Fruit fly (Drosophila melanogaster) whole organism, embryonic: ENCODE measurements around the gene MTPAP.

Experiments
- Adf1 ChIP-seq: fragments of 200-800 bp; sonication (Bioruptor generic); IDR thresholded peaks from 2 replicates; pipeline ENCODE4 v1.3.6; 2022; ENCODE audit warnings: missing biosample characterization, missing genetic modification characterization
- Antp ChIP-seq: fragments of 200-800 bp; sonication (Bioruptor generic); optimal IDR thresholded peaks from 3 replicates; lab custom pipeline; 2016; ENCODE audit warnings: missing biosample characterization, missing genetic modification characterization
- Atf-2 ChIP-seq: fragments of 200-800 bp; sonication (Bioruptor generic); optimal IDR thresholded peaks from 2 replicates; lab custom pipeline; 2016; ENCODE audit warnings: missing biosample characterization, missing genetic modification characterization
- B-H1 ChIP-seq: fragments of 200-800 bp; sonication (Bioruptor generic); IDR thresholded peaks from 3 replicates; pipeline ENCODE4 v1.3.6; 2022; ENCODE audit warnings: missing biosample characterization, missing genetic modification characterization
- Bgb ChIP-seq: fragments of 200-800 bp; sonication (Bioruptor generic); IDR thresholded peaks from 2 replicates; pipeline ENCODE4 v1.3.6; 2022; ENCODE audit warnings: missing biosample characterization, missing genetic modification characterization; ENCODE audit not compliant: partially characterized antibody
- BtbVII ChIP-seq: fragments of 200-800 bp; sonication (Bioruptor generic); optimal IDR thresholded peaks from 3 replicates; lab custom pipeline; 2017; ENCODE audit warnings: missing biosample characterization, mild to moderate bottlenecking, missing genetic modification characterization
- CG10543 ChIP-seq: fragments of 200-800 bp; sonication (Bioruptor generic); optimal IDR thresholded peaks from 3 replicates; lab custom pipeline; 2017; ENCODE audit warnings: missing biosample characterization, mild to moderate bottlenecking, missing genetic modification characterization, moderate library complexity
- CG12769 ChIP-seq: fragments of 200-800 bp; sonication (Bioruptor generic); optimal IDR thresholded peaks from 2 replicates; lab custom pipeline; 2019; ENCODE audit warnings: missing biosample characterization, mild to moderate bottlenecking, missing genetic modification characterization, moderate library complexity
- CG13287 ChIP-seq: fragments of 200-800 bp; sonication (Bioruptor generic); IDR thresholded peaks from 2 replicates; pipeline ENCODE4 v1.3.6; 2022; ENCODE audit warnings: missing biosample characterization, missing genetic modification characterization; ENCODE audit not compliant: partially characterized antibody
- CG13296 ChIP-seq: fragments of 200-800 bp; sonication (Bioruptor generic); optimal IDR thresholded peaks from 3 replicates; lab custom pipeline; 2018; ENCODE audit warnings: missing biosample characterization, mild to moderate bottlenecking, missing genetic modification characterization
- CG13775 ChIP-seq: fragments of 200-800 bp; sonication (Bioruptor generic); optimal IDR thresholded peaks from 3 replicates; lab custom pipeline; 2017; ENCODE audit warnings: missing biosample characterization, mild to moderate bottlenecking, missing genetic modification characterization
- CG13894 ChIP-seq: fragments of 200-800 bp; sonication (Bioruptor generic); optimal IDR thresholded peaks from 3 replicates; lab custom pipeline; 2018; ENCODE audit warnings: missing biosample characterization, mild to moderate bottlenecking, missing genetic modification characterization, moderate library complexity
- CG15514 ChIP-seq: fragments of 200-800 bp; sonication (Bioruptor generic); optimal IDR thresholded peaks from 3 replicates; lab custom pipeline; 2017; ENCODE audit warnings: missing biosample characterization, missing genetic modification characterization, mild to moderate bottlenecking, moderate library complexity, missing genetic modification reagents
- CG2199 ChIP-seq: fragments of 200-800 bp; sonication (Bioruptor generic); IDR thresholded peaks from 3 replicates; pipeline ENCODE4 v1.3.6; 2022; ENCODE audit warnings: missing biosample characterization, missing genetic modification characterization
- CG30403 ChIP-seq: fragments of 200-800 bp; sonication (Bioruptor generic); optimal IDR thresholded peaks from 3 replicates; lab custom pipeline; 2016; ENCODE audit warnings: missing biosample characterization, missing genetic modification characterization
- CG3065 ChIP-seq: fragments of 200-800 bp; sonication (Bioruptor generic); optimal IDR thresholded peaks from 2 replicates; lab custom pipeline; 2016; ENCODE audit warnings: missing biosample characterization, missing genetic modification characterization
- CG34224 ChIP-seq: fragments of 200-800 bp; sonication (Bioruptor generic); IDR thresholded peaks from 3 replicates; pipeline ENCODE4 v1.3.6; 2022; ENCODE audit warnings: missing biosample characterization, missing genetic modification characterization; ENCODE audit not compliant: partially characterized antibody
- CG34376 ChIP-seq: fragments of 200-800 bp; sonication (Bioruptor generic); optimal IDR thresholded peaks from 2 replicates; lab custom pipeline; 2018; ENCODE audit warnings: missing biosample characterization, mild to moderate bottlenecking, missing genetic modification characterization
- CG3847 ChIP-seq: fragments of 200-800 bp; sonication (Bioruptor generic); IDR thresholded peaks from 2 replicates; pipeline ENCODE4 v1.3.6; 2022; ENCODE audit warnings: missing biosample characterization, missing genetic modification characterization
- CG42726 ChIP-seq: fragments of 200-800 bp; sonication (Bioruptor generic); IDR thresholded peaks from 2 replicates; pipeline ENCODE4 v1.3.6; 2022; ENCODE audit warnings: missing biosample characterization, missing genetic modification characterization; ENCODE audit not compliant: partially characterized antibody
- CG4854 ChIP-seq: fragments of 200-800 bp; sonication (Bioruptor generic); optimal IDR thresholded peaks from 2 replicates; lab custom pipeline; 2016; ENCODE audit warnings: missing biosample characterization, missing genetic modification characterization, inconsistent platforms
- CG7839 ChIP-seq: fragments of 200-800 bp; sonication (Bioruptor generic); optimal IDR thresholded peaks from 3 replicates; lab custom pipeline; 2018; ENCODE audit warnings: missing biosample characterization, mild to moderate bottlenecking, missing genetic modification characterization, moderate library complexity
- CG9215 ChIP-seq: fragments of 200-800 bp; sonication (Bioruptor generic); IDR thresholded peaks from 2 replicates; pipeline ENCODE4 v1.3.6; 2022; ENCODE audit warnings: missing biosample characterization, missing genetic modification characterization
- Deaf1 ChIP-seq: fragments of 200-800 bp; optimal IDR thresholded peaks from 3 replicates; lab custom pipeline; 2019; ENCODE audit warnings: missing biosample characterization, mild to moderate bottlenecking, missing genetic modification characterization, moderate library complexity
- Doc3 ChIP-seq: fragments of 200-800 bp; sonication (Bioruptor generic); IDR thresholded peaks from 3 replicates; pipeline ENCODE4 v1.3.6; 2022; ENCODE audit warnings: missing biosample characterization, missing genetic modification characterization; ENCODE audit not compliant: partially characterized antibody
- Hey ChIP-seq: fragments of 200-800 bp; sonication (Bioruptor generic); optimal IDR thresholded peaks from 3 replicates; lab custom pipeline; 2018; ENCODE audit warnings: missing biosample characterization, mild to moderate bottlenecking, missing genetic modification characterization
- Hr78 ChIP-seq, 2 experiments: fragments of 200-800 bp in 1 of 2; fragments of >200 bp in 1 of 2; sonication (Bioruptor generic) in 1 of 2; optimal IDR thresholded peaks; 2 replicates each; lab custom pipeline; 2017 to 2019; ENCODE audit warnings: missing biosample characterization in 2 of 2, missing genetic modification characterization in 2 of 2, mild to moderate bottlenecking in 1 of 2, moderate library complexity in 1 of 2
- Hsf ChIP-seq: fragments of 200-800 bp; sonication (Bioruptor generic); optimal IDR thresholded peaks from 3 replicates; lab custom pipeline; 2016; ENCODE audit warnings: missing biosample characterization, missing genetic modification characterization
- MESR4 ChIP-seq: fragments of 200-800 bp; sonication (Bioruptor generic); optimal IDR thresholded peaks from 2 replicates; lab custom pipeline; 2018; ENCODE audit warnings: missing biosample characterization, mild to moderate bottlenecking, missing genetic modification characterization, moderate library complexity
- Mad ChIP-seq: fragments of 200-800 bp; sonication (Bioruptor generic); optimal IDR thresholded peaks from 2 replicates; lab custom pipeline; 2016; ENCODE audit warnings: missing biosample characterization, missing genetic modification characterization
- Med ChIP-seq: fragments of 200-800 bp; sonication (Bioruptor generic); peaks from one replicate; lab custom pipeline; 2016; ENCODE audit warnings: missing biosample characterization, missing genetic modification characterization, mild to moderate bottlenecking, inconsistent platforms, moderate library complexity
- NC2β ChIP-seq: fragments of 200-800 bp; sonication (Bioruptor generic); optimal IDR thresholded peaks from 2 replicates; lab custom pipeline; 2016; ENCODE audit warnings: missing biosample characterization, missing genetic modification characterization
- Sry-δ ChIP-seq: fragments of 200-800 bp; sonication (Bioruptor generic); optimal IDR thresholded peaks from 2 replicates; lab custom pipeline; 2016; ENCODE audit warnings: missing biosample characterization, missing genetic modification characterization
- Ssrp ChIP-seq: fragments of 200-800 bp; sonication (Bioruptor generic); optimal IDR thresholded peaks from 2 replicates; lab custom pipeline; 2018; ENCODE audit warnings: missing biosample characterization, mild to moderate bottlenecking, missing genetic modification characterization, moderate library complexity
- al ChIP-seq: fragments of 200-800 bp; sonication (Bioruptor generic); IDR thresholded peaks from 2 replicates; pipeline ENCODE4 v1.3.6; 2022; ENCODE audit warnings: missing biosample characterization, missing genetic modification characterization
- bowl ChIP-seq: fragments of 200-800 bp; sonication (Bioruptor generic); IDR thresholded peaks from 2 replicates; pipeline ENCODE4 v1.3.6; 2022; ENCODE audit warnings: missing biosample characterization, missing genetic modification characterization
- chinmo ChIP-seq: fragments of 200-800 bp; sonication (Bioruptor generic); IDR thresholded peaks from 4 replicates; pipeline ENCODE4 v1.3.6; 2022; ENCODE audit warnings: missing biosample characterization, missing genetic modification characterization; ENCODE audit not compliant: partially characterized antibody
- eve ChIP-seq, 2 experiments: fragments of >200 bp; optimal IDR thresholded peaks; 2 replicates each; lab custom pipeline; 2017; ENCODE audit warnings: missing biosample characterization in 2 of 2, missing genetic modification characterization in 2 of 2
- gem ChIP-seq: fragments of 200-800 bp; sonication (Bioruptor generic); optimal IDR thresholded peaks from 2 replicates; lab custom pipeline; 2019; ENCODE audit warnings: missing biosample characterization, mild to moderate bottlenecking, missing genetic modification characterization, moderate library complexity
- ham ChIP-seq: fragments of 200-800 bp; sonication (Bioruptor generic); IDR thresholded peaks from 2 replicates; pipeline ENCODE4 v1.3.6; 2022; ENCODE audit warnings: missing biosample characterization, missing genetic modification characterization
- hkb ChIP-seq, 2 experiments: fragments of 200-800 bp in 1 of 2; fragments of >200 bp in 1 of 2; sonication (Bioruptor generic) in 1 of 2; IDR thresholded peaks in 1 of 2; optimal IDR thresholded peaks in 1 of 2; 2 replicates each; pipeline versions ENCODE4 v1.3.6 to Lab custom; 2017 to 2022; ENCODE audit warnings: missing biosample characterization in 1 of 2, missing genetic modification characterization in 1 of 2
- kni ChIP-seq: fragments of 200-800 bp; sonication (Bioruptor generic); optimal IDR thresholded peaks from 3 replicates; lab custom pipeline; 2017; ENCODE audit warnings: mild to moderate bottlenecking, missing biosample characterization, missing genetic modification reagents, missing genetic modification characterization
- p53 ChIP-seq: fragments of 200-800 bp; sonication (Bioruptor generic); optimal IDR thresholded peaks from 2 replicates; lab custom pipeline; 2016; ENCODE audit warnings: missing biosample characterization, missing genetic modification characterization
- pzg ChIP-seq: fragments of 200-800 bp; sonication (Bioruptor generic); optimal IDR thresholded peaks from 3 replicates; lab custom pipeline; 2018; ENCODE audit warnings: missing biosample characterization, mild to moderate bottlenecking, missing genetic modification characterization, moderate library complexity
- run ChIP-seq: fragments of 200-800 bp; sonication (Bioruptor generic); optimal IDR thresholded peaks from 3 replicates; lab custom pipeline; 2018; ENCODE audit warnings: missing biosample characterization, mild to moderate bottlenecking, missing genetic modification characterization
- sc ChIP-seq, 3 experiments: fragments of >200 bp in 2 of 3; fragments of 200-800 bp in 1 of 3; sonication (Bioruptor generic) in 1 of 3; optimal IDR thresholded peaks; 2 replicates in 2 of 3; 3 replicates in 1 of 3; lab custom pipeline; 2017; ENCODE audit warnings: mild to moderate bottlenecking in 1 of 3, missing biosample characterization in 1 of 3, missing genetic modification characterization in 1 of 3, missing genetic modification reagents in 1 of 3
- slou ChIP-seq: fragments of 200-800 bp; sonication (Bioruptor generic); optimal IDR thresholded peaks from 3 replicates; lab custom pipeline; 2016; ENCODE audit warnings: missing biosample characterization, missing genetic modification characterization
- tna ChIP-seq: fragments of 200-800 bp; sonication (Bioruptor generic); IDR thresholded peaks from 2 replicates; pipeline ENCODE4 v1.3.6; 2022; ENCODE audit warnings: missing biosample characterization, missing genetic modification characterization; ENCODE audit not compliant: partially characterized antibody
- vvl ChIP-seq: fragments of 200-800 bp; sonication (Bioruptor generic); IDR thresholded peaks from 2 replicates; pipeline ENCODE4 v1.3.6; 2022; ENCODE audit warnings: missing biosample characterization, missing genetic modification characterization

MTPAP gene

DNA sequence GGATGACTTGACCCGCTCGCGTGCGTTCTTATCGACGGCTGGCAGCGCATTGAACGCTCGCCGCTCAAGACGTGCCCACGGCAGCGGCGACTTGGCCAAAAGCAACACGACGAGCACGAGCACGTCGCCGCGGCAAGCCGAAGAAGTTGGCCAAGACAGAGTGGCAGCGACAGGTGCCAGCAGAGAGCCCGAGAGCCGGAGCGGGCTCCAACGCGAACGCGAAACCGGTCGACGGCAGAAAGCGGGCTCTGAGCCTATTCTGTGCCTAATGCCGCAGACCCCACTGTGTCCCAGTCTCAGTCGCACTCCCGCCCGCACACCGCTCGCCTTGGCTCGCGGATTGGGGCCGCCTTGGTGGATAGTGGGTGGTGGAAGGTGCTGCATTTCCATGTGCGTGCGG is 40.7 kb downstream of the MTPAP start (continued):
- TF ChIP-seq sc (optimal IDR thresholded peaks at IDR 0.05; lab: Kevin White, UChicago) (no peak), sc (GFP tag; optimal IDR thresholded peaks at IDR 0.05; lab: Kevin White, UChicago) (no peak), MESR4 (GFP tag; lab: Kevin White, UChicago) (no peak), CG13894 (tag; lab: Kevin White, UChicago) (peak; percentile 36), Atf-2 (GFP tag; lab: Kevin White, UChicago) (no peak), chinmo (GFP tag; lab: Robert Waterston, UW) (peak; percentile 76; the same call in 1 of the 4 replicates), BtbVII (GFP tag; lab: Kevin White, UChicago) (no peak), p53 (GFP tag; lab: Kevin White, UChicago) (peak; percentile 40), Antp (GFP tag; lab: Kevin White, UChicago) (no peak), Hey (tag; lab: Kevin White, UChicago) (no peak), bowl (no peak), Deaf1 (tag; lab: Kevin White, UChicago) (peak; percentile 90), tna (GFP tag; lab: Robert Waterston, UW) (no peak), NC2β (GFP tag; lab: Kevin White, UChicago) (no peak), Hsf (no peak), CG13287 (GFP tag; lab: Robert Waterston, UW) (peak; percentile 23; the same call in 1 of the 2 replicates), CG7839 (tag; lab: Kevin White, UChicago) (no peak), Med (GFP tag; lab: Kevin White, UChicago) (peak; percentile 44), CG9215 (GFP tag; lab: Robert Waterston, UW) (no peak), Adf1 (GFP tag; lab: Robert Waterston, UW) (peak; percentile 30; the same call in 1 of the 2 replicates), kni (GFP tag; lab: Kevin White, UChicago) (peak; percentile 38), CG34376 (no peak), al (GFP tag; lab: Robert Waterston, UW) (no peak), CG13775 (no peak), run (tag; lab: Kevin White, UChicago) (no peak), CG3065 (no peak), CG12769 (tag; lab: Kevin White, UChicago) (peak; percentile 46), ham (GFP tag; lab: Robert Waterston, UW) (no peak), CG13296 (GFP tag; lab: Kevin White, UChicago) (no peak), Ssrp (no peak), hkb (optimal IDR thresholded peaks at IDR 0.05; lab: Kevin White, UChicago) (no peak), hkb (GFP tag; IDR thresholded peaks at IDR 0.05; lab: Robert Waterston, UW) (no peak), CG42726 (GFP tag; lab: Robert Waterston, UW) (no peak), slou (GFP tag; lab: Kevin White, UChicago) (no peak), pzg (no peak), CG30403 (GFP tag; lab: Kevin White, UChicago) (no peak), CG4854 (GFP tag; lab: Kevin White, UChicago) (no peak), Hr78 (GFP tag; optimal IDR thresholded peaks at IDR 0.05; lab: Kevin White, UChicago) (no peak), Doc3 (GFP tag; lab: Robert Waterston, UW) (0 out of 3 replicates have a peak, but pooled peaks have one; percentile 35), CG15514 (GFP tag; lab: Kevin White, UChicago) (no peak), B-H1 (GFP tag; lab: Robert Waterston, UW) (no peak), eve (GFP tag; optimal IDR thresholded peaks at IDR 0.05; lab: Kevin White, UChicago) (no peak), vvl (GFP tag; lab: Robert Waterston, UW) (peak; percentile 37; the same call in 1 of the 2 replicates), CG2199 (GFP tag; lab: Robert Waterston, UW) (no peak), CG34224 (GFP tag; lab: Robert Waterston, UW) (no peak), CG10543 (GFP tag; lab: Kevin White, UChicago) (peak; percentile 1), Sry-δ (GFP tag; lab: Kevin White, UChicago) (no peak), gem (tag; lab: Kevin White, UChicago) (no peak), CG3847 (GFP tag; lab: Robert Waterston, UW) (no peak), Bgb (GFP tag; lab: Robert Waterston, UW) (peak; percentile 22; the same call in 1 of the 2 replicates), Mad (GFP tag; lab: Kevin White, UChicago) (no peak)
